Worm (Caenorhabditis elegans): ENCODE results near the gene sptf-2.

DNA sequence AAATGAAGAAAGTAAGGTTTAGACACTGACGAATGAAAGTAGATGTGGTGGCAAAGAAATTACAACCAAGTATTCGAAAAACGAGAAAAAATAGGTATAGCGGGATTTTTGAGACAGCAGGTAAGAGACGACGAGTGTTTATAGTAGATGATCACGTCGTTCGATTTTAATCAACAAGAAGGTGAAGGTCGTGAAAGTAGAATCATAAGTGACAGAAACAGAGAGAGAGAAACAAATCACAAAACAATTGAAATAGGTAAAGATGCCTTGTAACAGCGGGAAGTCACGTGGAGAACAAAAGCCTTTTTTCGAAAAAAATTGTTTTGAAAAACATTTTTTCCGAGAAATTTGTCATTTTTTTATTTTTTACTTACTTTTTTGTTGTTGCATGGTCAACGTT, 4.8 kb downstream of the sptf-2 start, which contains the start of gene T22C8.6:
- no peak for TF ChIP-seq attf-6 (GFP tag; IDR thresholded peaks at IDR 0.05)
- no peak for TF ChIP-seq tbx-9 (tag; optimal IDR thresholded peaks at IDR 0.05; ENCODE audit: borderline replicate concordance)
- no peak for TF ChIP-seq nhr-27 (tag; optimal IDR thresholded peaks at IDR 0.05)
- no peak for TF ChIP-seq ama-1 (optimal IDR thresholded peaks at IDR 0.05)
- no peak for TF ChIP-seq ama-1 (GFP tag; optimal IDR thresholded peaks at IDR 0.05)
- no peak for TF ChIP-seq nhr-90 (tag; optimal IDR thresholded peaks at IDR 0.05)
- no peak for TF ChIP-seq madf-3 (GFP tag; IDR thresholded peaks at IDR 0.05)
- no peak for TF ChIP-seq F55B11.4 (tag; optimal IDR thresholded peaks at IDR 0.05; ENCODE audit: borderline replicate concordance, insufficient read depth)
- TF ChIP-seq efl-1 (GFP tag; optimal IDR thresholded peaks at IDR 0.05): no peak
- TF ChIP-seq mxl-1 (tag; optimal IDR thresholded peaks at IDR 0.05): no peak
- no peak for TF ChIP-seq ceh-100 (GFP tag; IDR thresholded peaks at IDR 0.05)
- TF ChIP-seq Y79H2A.3 (GFP tag; conservative IDR thresholded peaks at IDR 0.05): no peak

Data from whole organism, young adult.